Worm (Caenorhabditis elegans): ENCODE data around the gene irld-1.

The irld-1 gene

DNA sequence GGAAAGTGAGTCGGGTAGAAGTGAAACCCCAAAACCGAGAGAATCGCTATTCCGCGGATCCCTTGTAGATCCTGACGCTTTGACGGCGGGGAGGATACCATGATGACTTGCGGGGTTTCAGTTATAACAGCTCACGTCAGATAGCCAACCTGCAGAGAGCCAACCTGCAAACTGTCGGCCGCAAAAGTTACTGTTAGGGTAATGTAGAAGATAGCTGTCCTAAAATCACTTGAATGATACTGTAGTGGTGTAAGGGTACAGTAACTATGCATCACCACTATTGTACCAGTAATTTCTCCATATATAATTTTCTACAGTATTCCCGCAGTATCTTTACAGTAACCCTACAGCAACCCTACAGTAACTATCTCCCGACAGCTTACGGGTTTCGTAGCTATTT is 4.1 kb upstream of the irld-1 start, which contains the start of gene oac-12:
oac-12 (minus strand) TSS at position 101 of the 400 bp plus-strand sequence.
- TF ChIP-seq unc-39 (tag; optimal IDR thresholded peaks at IDR 0.05) (no peak), egl-27 (tag; optimal IDR thresholded peaks at IDR 0.05) (no peak), lin-39 (tag; optimal IDR thresholded peaks at IDR 0.05) (no peak)

ce11 chrV:4339479-4339878 is 2.9 kb downstream of the irld-1 start:
- no peak for TF ChIP-seq ceh-9 (tag; optimal IDR thresholded peaks at IDR 0.05)
- TF ChIP-seq nhr-25 (tag; optimal IDR thresholded peaks at IDR 0.05): no peak
- no peak for TF ChIP-seq mml-1 (tag; optimal IDR thresholded peaks at IDR 0.05)

DNA sequence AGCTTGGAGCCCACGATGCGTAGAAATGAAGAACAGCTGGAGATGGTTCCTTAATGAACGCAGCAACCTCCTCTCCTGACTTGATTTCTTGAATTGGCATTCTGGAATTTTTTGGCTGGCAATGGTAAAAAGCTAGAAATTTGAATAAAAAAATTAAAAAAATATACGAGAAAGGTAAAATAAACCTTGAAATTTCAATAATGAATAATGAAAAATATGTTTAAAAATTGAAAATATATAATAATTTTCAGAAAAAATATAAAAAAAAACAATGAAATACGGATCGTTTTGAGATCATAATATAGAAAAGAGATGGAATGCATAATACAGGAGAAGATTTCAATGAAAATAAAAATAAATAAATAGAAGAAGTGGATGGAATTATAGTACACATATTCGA is 4.6 kb downstream of the irld-1 start, which contains the start of gene glrx-3:
glrx-3 (minus strand) TSS at position 101 of the 400 bp plus-strand sequence.
- TF ChIP-seq fkh-2 (tag; optimal IDR thresholded peaks at IDR 0.05) (no peak), lsy-12 (tag; optimal IDR thresholded peaks at IDR 0.05) (no peak), ceh-28 (tag; optimal IDR thresholded peaks at IDR 0.05) (no peak), lin-39 (tag; optimal IDR thresholded peaks at IDR 0.05) (no peak), nhr-76 (tag; optimal IDR thresholded peaks at IDR 0.05) (no peak), ztf-4 (tag; optimal IDR thresholded peaks at IDR 0.05) (no peak), egl-27 (tag; optimal IDR thresholded peaks at IDR 0.05) (no peak), nhr-23 (tag; optimal IDR thresholded peaks at IDR 0.05) (no peak)

- TF ChIP-seq sea-2 (GFP tag; optimal IDR thresholded peaks at IDR 0.05): no peak
- peak; percentile 27 for TF ChIP-seq pha-4 (tag; optimal IDR thresholded peaks at IDR 0.05)
These were observed 5.2 kb downstream of the irld-1 start for ce11 chrV:4341736-4342135.

- TF ChIP-seq nhr-43 (tag; optimal IDR thresholded peaks at IDR 0.05; ENCODE audit: poor library complexity, severe bottlenecking) (peak; percentile 19), ZK546.5 (tag; optimal IDR thresholded peaks at IDR 0.05) (no peak), egl-27 (tag; optimal IDR thresholded peaks at IDR 0.05) (no peak), mml-1 (tag; optimal IDR thresholded peaks at IDR 0.05) (no peak), ztf-11 (tag; optimal IDR thresholded peaks at IDR 0.05) (no peak)
These were observed 9.2 kb downstream of the irld-1 start, which contains the start of gene figl-1 for ce11 chrV:4345714-4346113. figl-1 (minus strand) TSS chrV:4345999.

- no peak for TF ChIP-seq elt-2 (tag; optimal IDR thresholded peaks at IDR 0.05)
These were observed 9.8 kb downstream of the irld-1 start, which contains the start of gene hpo-18 for ce11 chrV:4346325-4346724. hpo-18 (minus strand) TSS chrV:4346425.

ce11 chrV:4346799-4347198 is 10.2 kb downstream of the irld-1 start, which contains the start of gene mcm-7:
mcm-7 (plus strand) TSS chrV:4347166.
- TF ChIP-seq pha-4 (tag; optimal IDR thresholded peaks at IDR 0.05) (no peak), R02D3.7 (tag; optimal IDR thresholded peaks at IDR 0.05) (no peak), mml-1 (tag; optimal IDR thresholded peaks at IDR 0.05) (no peak), ztf-4 (tag; optimal IDR thresholded peaks at IDR 0.05) (no peak), nhr-76 (tag; optimal IDR thresholded peaks at IDR 0.05) (no peak), snpc-4 (tag; optimal IDR thresholded peaks at IDR 0.05) (peak; percentile 1), lin-39 (tag; optimal IDR thresholded peaks at IDR 0.05) (peak; percentile 27), nhr-23 (tag; optimal IDR thresholded peaks at IDR 0.05) (peak; percentile 42), unc-39 (tag; optimal IDR thresholded peaks at IDR 0.05) (no peak), elt-3 (tag; optimal IDR thresholded peaks at IDR 0.05) (no peak), ceh-82 (tag; optimal IDR thresholded peaks at IDR 0.05) (no peak), nhr-25 (tag; optimal IDR thresholded peaks at IDR 0.05) (peak; percentile 68), pqm-1 (tag; optimal IDR thresholded peaks at IDR 0.05) (peak; percentile 21), eor-1 (tag; optimal IDR thresholded peaks at IDR 0.05) (no peak), hmg-11 (tag; optimal IDR thresholded peaks at IDR 0.05) (peak; percentile 74), nfya-1 (tag; optimal IDR thresholded peaks at IDR 0.05; ENCODE audit: insufficient read depth) (peak; percentile 78), elt-2 (tag; optimal IDR thresholded peaks at IDR 0.05) (peak; percentile 35), mdl-1 (tag; optimal IDR thresholded peaks at IDR 0.05) (no peak), ceh-9 (tag; optimal IDR thresholded peaks at IDR 0.05) (no peak), aly-2 (tag; optimal IDR thresholded peaks at IDR 0.05) (no peak), lin-15B (tag; optimal IDR thresholded peaks at IDR 0.05) (peak; percentile 75), zag-1 (tag; optimal IDR thresholded peaks at IDR 0.05) (no peak), nhr-237 (tag; optimal IDR thresholded peaks at IDR 0.05) (no peak), tbx-2 (tag; optimal IDR thresholded peaks at IDR 0.05) (no peak), ama-1 (optimal IDR thresholded peaks at IDR 0.05) (peak; percentile 32), ztf-11 (tag; optimal IDR thresholded peaks at IDR 0.05) (no peak), fkh-2 (tag; optimal IDR thresholded peaks at IDR 0.05) (no peak)

All from whole organism, L3 larva.